Worm (Caenorhabditis elegans) whole organism, midembryonic: ENCODE results near the gene ant-1.3.

ENCODE experiments used
- T22C8.4 ChIP-seq: fragments of 200-800 bp; sonication (Bioruptor generic); IDR thresholded peaks from 2 replicates; pipeline ENCODE4 v1.3.6; 2022; ENCODE audit warnings: missing genetic modification characterization, missing compliant biosample characterization
- flt-1 ChIP-seq: fragments of 200-800 bp; sonication (Bioruptor generic); IDR thresholded peaks from 2 replicates; pipeline ENCODE4 v1.3.6; 2022; ENCODE audit warnings: missing genetic modification characterization, missing compliant biosample characterization
- ref-1 ChIP-seq: fragments of 200-800 bp; sonication (Bioruptor generic); conservative IDR thresholded peaks from 2 replicates; pipeline ENCODE4 v1.3.6; 2022; ENCODE audit warnings: missing genetic modification reagents, missing genetic modification characterization, missing compliant biosample characterization
- tab-1 ChIP-seq: fragments of 200-800 bp; sonication (Bioruptor generic); IDR thresholded peaks from 2 replicates; pipeline ENCODE4 v1.3.6; 2022; ENCODE audit warnings: missing genetic modification characterization, missing compliant biosample characterization
- ztf-29 ChIP-seq: fragments of 200-800 bp; sonication (Bioruptor generic); IDR thresholded peaks from 2 replicates; pipeline ENCODE4 v1.3.6; 2022; ENCODE audit warnings: missing genetic modification reagents, missing genetic modification characterization, missing compliant biosample characterization

DNA sequence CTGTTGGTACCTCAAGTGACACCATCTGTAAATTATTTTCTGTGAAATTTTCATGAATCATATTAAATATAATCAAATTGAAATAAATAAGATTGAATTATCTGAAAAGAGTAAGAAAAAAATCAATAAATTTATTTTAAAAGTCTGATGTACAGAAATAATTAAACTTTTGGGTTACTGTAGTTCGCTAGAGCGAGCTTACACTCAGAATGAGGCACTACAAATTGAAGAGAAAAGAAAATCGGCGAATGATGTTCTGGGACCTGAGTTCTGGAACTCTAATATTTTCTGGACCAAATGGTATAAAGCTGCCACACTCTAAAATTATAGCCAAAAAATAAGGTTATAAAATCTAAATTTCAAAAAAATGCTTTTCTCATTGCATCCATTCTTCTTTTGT, 24.8 kb upstream of the ant-1.3 start:
- TF ChIP-seq tab-1 (GFP tag; lab: Robert Waterston, UW) (no peak), T22C8.4 (GFP tag; lab: Robert Waterston, UW) (no peak), ztf-29 (GFP tag; lab: Robert Waterston, UW) (no peak), flt-1 (no peak), ref-1 (GFP tag; lab: Robert Waterston, UW) (no peak)
